Fruit fly (Drosophila melanogaster) whole organism, adult: ENCODE results near the gene CG15211.

Experiments used
- CG11617 ChIP-seq: fragments of 200-800 bp; sonication (Bioruptor generic); optimal IDR thresholded peaks from 2 replicates; lab custom pipeline; 2017; ENCODE audit warnings: mild to moderate bottlenecking, missing biosample characterization, missing genetic modification reagents, missing genetic modification characterization
- CG12768 ChIP-seq: fragments of 200-800 bp; sonication (Bioruptor generic); optimal IDR thresholded peaks from 2 replicates; lab custom pipeline; 2017; ENCODE audit warnings: missing biosample characterization, missing genetic modification characterization, mild to moderate bottlenecking, moderate library complexity, missing genetic modification reagents
- CG14711 ChIP-seq: fragments of 200-800 bp; sonication (Bioruptor generic); optimal IDR thresholded peaks from 2 replicates; lab custom pipeline; 2018; ENCODE audit warnings: missing biosample characterization, mild to moderate bottlenecking, missing genetic modification characterization, moderate library complexity
- CG1620 ChIP-seq: fragments of 200-800 bp; sonication (Bioruptor generic); optimal IDR thresholded peaks from 2 replicates; lab custom pipeline; 2016; ENCODE audit warnings: missing biosample characterization, missing genetic modification characterization
- CG33017 ChIP-seq: fragments of 200-800 bp; sonication (Bioruptor generic); optimal IDR thresholded peaks from 2 replicates; lab custom pipeline; 2018; ENCODE audit warnings: missing biosample characterization, mild to moderate bottlenecking, missing genetic modification characterization, moderate library complexity
- CG5204 ChIP-seq: fragments of 200-800 bp; sonication (Bioruptor generic); optimal IDR thresholded peaks from 2 replicates; lab custom pipeline; 2016; ENCODE audit warnings: missing biosample characterization, missing genetic modification characterization
- CG7045 ChIP-seq: fragments of 200-800 bp; sonication (Bioruptor generic); optimal IDR thresholded peaks from 2 replicates; lab custom pipeline; 2017; ENCODE audit warnings: missing biosample characterization, mild to moderate bottlenecking, missing genetic modification characterization
- CG7101 ChIP-seq: fragments of 200-800 bp; sonication (Bioruptor generic); optimal IDR thresholded peaks from 2 replicates; lab custom pipeline; 2018; ENCODE audit warnings: missing biosample characterization, mild to moderate bottlenecking, missing genetic modification characterization, moderate library complexity
- Clk ChIP-seq: fragments of 200-800 bp; sonication (Bioruptor generic); optimal IDR thresholded peaks from 2 replicates; lab custom pipeline; 2017; ENCODE audit warnings: missing biosample characterization, missing genetic modification characterization
- Crg-1 ChIP-seq: fragments of 200-800 bp; sonication (Bioruptor generic); optimal IDR thresholded peaks from 2 replicates; lab custom pipeline; 2016; ENCODE audit warnings: missing biosample characterization, missing genetic modification characterization
- Hr96 ChIP-seq: fragments of 200-800 bp; sonication (Bioruptor generic); optimal IDR thresholded peaks from 2 replicates; lab custom pipeline; 2016; ENCODE audit warnings: missing biosample characterization, missing genetic modification characterization
- Mnt ChIP-seq: fragments of 200-800 bp; sonication (Bioruptor generic); optimal IDR thresholded peaks from 2 replicates; lab custom pipeline; 2016; ENCODE audit warnings: missing biosample characterization, mild to moderate bottlenecking, missing genetic modification characterization
- bab1 ChIP-seq: fragments of 200-800 bp; sonication (Bioruptor generic); optimal IDR thresholded peaks from 3 replicates; lab custom pipeline; 2019; ENCODE audit warnings: missing biosample characterization, mild to moderate bottlenecking, missing genetic modification characterization, moderate library complexity
- cic ChIP-seq: fragments of 200-800 bp; sonication (Bioruptor generic); optimal IDR thresholded peaks from 2 replicates; lab custom pipeline; 2017; ENCODE audit warnings: missing biosample characterization, mild to moderate bottlenecking, missing genetic modification characterization, moderate library complexity
- cnc ChIP-seq, 2 experiments: fragments of >200 bp; optimal IDR thresholded peaks; 2 replicates each; lab custom pipeline; 2017
- kay ChIP-seq: fragments of 200-800 bp; sonication (Bioruptor generic); peaks from one replicate; lab custom pipeline; 2016; ENCODE audit warnings: missing biosample characterization, missing genetic modification characterization, borderline replicate concordance
- ovo ChIP-seq: fragments of 200-800 bp; sonication (Bioruptor generic); optimal IDR thresholded peaks from 2 replicates; lab custom pipeline; 2016; ENCODE audit warnings: missing biosample characterization, missing genetic modification characterization
- pad ChIP-seq: fragments of 200-800 bp; sonication (Bioruptor generic); optimal IDR thresholded peaks from 3 replicates; lab custom pipeline; 2017; ENCODE audit warnings: missing biosample characterization, missing genetic modification characterization, mild to moderate bottlenecking, moderate library complexity, missing genetic modification reagents
- tj ChIP-seq: fragments of 200-800 bp; sonication (Bioruptor generic); optimal IDR thresholded peaks from 3 replicates; lab custom pipeline; 2017; ENCODE audit warnings: missing biosample characterization, mild to moderate bottlenecking, missing genetic modification characterization, moderate library complexity
- toe ChIP-seq: fragments of 200-800 bp; sonication (Bioruptor generic); optimal IDR thresholded peaks from 2 replicates; lab custom pipeline; 2016; ENCODE audit warnings: missing biosample characterization, missing genetic modification characterization

Gene CG15211

dm6 chrX:10820741-10821140, 48.4 kb downstream of the CG15211 start:
- TF ChIP-seq CG7101 (tag; lab: Kevin White, UChicago) (no peak), cnc (optimal IDR thresholded peaks at IDR 0.05; lab: Kevin White, UChicago) (no peak), pad (GFP tag; lab: Kevin White, UChicago) (no peak), Clk (no peak), CG7045 (GFP tag; lab: Kevin White, UChicago) (no peak), Hr96 (GFP tag; lab: Kevin White, UChicago) (no peak), CG1620 (no peak), tj (GFP tag; lab: Kevin White, UChicago) (no peak), ovo (GFP tag; lab: Kevin White, UChicago) (no peak), Mnt (GFP tag; lab: Kevin White, UChicago) (no peak), toe (GFP tag; lab: Kevin White, UChicago) (no peak), CG11617 (GFP tag; lab: Kevin White, UChicago) (no peak), kay (no peak), CG5204 (GFP tag; lab: Kevin White, UChicago) (no peak), CG14711 (tag; lab: Kevin White, UChicago) (no peak), Crg-1 (GFP tag; lab: Kevin White, UChicago) (no peak), cic (no peak)

DNA sequence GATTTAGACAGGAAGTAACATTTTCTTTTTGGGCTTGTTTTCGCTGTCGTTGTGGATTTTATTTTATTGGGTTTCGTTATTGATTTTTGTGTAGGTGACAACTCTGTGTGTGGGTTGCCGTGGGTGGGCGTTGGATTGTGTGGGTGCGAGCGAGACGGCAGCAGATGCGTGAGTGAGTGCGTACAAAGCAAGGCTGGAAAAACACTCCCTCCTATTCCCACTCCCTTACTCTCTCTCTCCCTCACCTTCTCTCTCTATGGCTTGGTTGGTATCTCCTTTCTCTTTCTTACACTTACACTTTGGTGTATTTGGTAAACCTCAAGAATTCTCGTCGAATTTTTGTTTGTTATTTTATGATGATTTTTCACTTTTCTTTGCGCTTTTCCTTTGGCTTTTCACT, 49.8 kb downstream of the CG15211 start:
- no peak for TF ChIP-seq toe (GFP tag; lab: Kevin White, UChicago)
- TF ChIP-seq CG14711 (tag; lab: Kevin White, UChicago) = peak; percentile 27

DNA sequence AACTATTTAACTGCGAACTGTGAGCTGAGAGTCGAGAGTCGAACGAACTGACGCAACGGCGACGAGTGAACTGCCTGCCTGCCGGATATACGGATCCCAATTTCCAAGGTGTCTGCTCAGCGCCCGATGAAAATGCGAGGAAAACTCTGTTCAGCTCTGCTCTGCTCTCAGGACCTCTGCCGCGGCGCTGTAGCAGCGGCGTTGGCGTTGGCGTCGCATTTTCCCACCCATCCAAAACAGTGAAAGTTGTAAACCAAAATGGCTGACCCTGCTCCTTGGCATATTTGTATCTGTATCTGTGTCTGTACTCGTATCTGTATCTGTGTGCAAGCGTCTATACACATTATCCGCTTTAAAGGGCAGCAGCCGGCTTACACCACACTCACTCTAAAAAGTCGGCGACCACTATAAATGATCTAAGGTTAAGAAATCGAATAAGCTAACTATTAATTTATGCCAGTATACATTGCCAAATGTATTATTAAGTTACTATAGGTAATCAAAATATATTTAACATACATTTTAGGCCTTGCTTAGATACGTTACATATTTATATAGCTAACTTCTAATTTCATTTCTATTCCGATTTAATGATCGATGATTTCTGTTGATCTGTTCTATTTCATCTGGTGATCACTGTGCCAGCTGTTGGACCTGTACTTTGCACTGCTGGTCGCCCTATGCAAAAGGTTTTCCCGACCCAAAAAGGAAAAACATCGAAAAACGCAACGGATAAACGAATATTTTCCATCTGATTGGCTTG, 50.5 kb downstream of the CG15211 start:
- no peak for TF ChIP-seq Mnt (GFP tag; lab: Kevin White, UChicago)
- TF ChIP-seq cnc (optimal IDR thresholded peaks at IDR 0.05; lab: Kevin White, UChicago) = no peak
- no peak for TF ChIP-seq CG1620
- no peak for TF ChIP-seq ovo (GFP tag; lab: Kevin White, UChicago)
- TF ChIP-seq cic = no peak
- no peak for TF ChIP-seq Hr96 (GFP tag; lab: Kevin White, UChicago)
- no peak for TF ChIP-seq CG33017 (tag; lab: Kevin White, UChicago)
- no peak for TF ChIP-seq CG7045 (GFP tag; lab: Kevin White, UChicago)
- TF ChIP-seq bab1 (GFP tag; lab: Kevin White, UChicago) = no peak
- TF ChIP-seq CG5204 (GFP tag; lab: Kevin White, UChicago) = no peak
- TF ChIP-seq pad (GFP tag; lab: Kevin White, UChicago) = no peak
- TF ChIP-seq CG7101 (tag; lab: Kevin White, UChicago) = no peak
- no peak for TF ChIP-seq Clk
- no peak for TF ChIP-seq CG14711 (tag; lab: Kevin White, UChicago)
- no peak for TF ChIP-seq CG11617 (GFP tag; lab: Kevin White, UChicago)

- TF ChIP-seq bab1 (GFP tag; lab: Kevin White, UChicago) (no peak), Mnt (GFP tag; lab: Kevin White, UChicago) (no peak), ovo (GFP tag; lab: Kevin White, UChicago) (no peak), kay (no peak), CG1620 (no peak), Clk (no peak), CG7045 (GFP tag; lab: Kevin White, UChicago) (no peak), cic (no peak), CG14711 (tag; lab: Kevin White, UChicago) (no peak), toe (GFP tag; lab: Kevin White, UChicago) (no peak), CG5204 (GFP tag; lab: Kevin White, UChicago) (no peak), CG12768 (GFP tag; lab: Kevin White, UChicago) (no peak), pad (GFP tag; lab: Kevin White, UChicago) (no peak)
Observed at dm6 chrX:10823441-10823818, 51.1 kb downstream of the CG15211 start.

- TF ChIP-seq CG7045 (GFP tag; lab: Kevin White, UChicago) = no peak
- TF ChIP-seq CG14711 (tag; lab: Kevin White, UChicago) = no peak
- no peak for TF ChIP-seq CG1620
- TF ChIP-seq cnc (optimal IDR thresholded peaks at IDR 0.05; lab: Kevin White, UChicago) = no peak
- TF ChIP-seq pad (GFP tag; lab: Kevin White, UChicago) = no peak
- TF ChIP-seq CG11617 (GFP tag; lab: Kevin White, UChicago) = no peak
- no peak for TF ChIP-seq CG7101 (tag; lab: Kevin White, UChicago)
- TF ChIP-seq toe (GFP tag; lab: Kevin White, UChicago) = no peak
- no peak for TF ChIP-seq cic
- TF ChIP-seq tj (GFP tag; lab: Kevin White, UChicago) = no peak
- no peak for TF ChIP-seq Crg-1 (GFP tag; lab: Kevin White, UChicago)
- no peak for TF ChIP-seq Mnt (GFP tag; lab: Kevin White, UChicago)
- TF ChIP-seq CG5204 (GFP tag; lab: Kevin White, UChicago) = no peak
- TF ChIP-seq ovo (GFP tag; lab: Kevin White, UChicago) = no peak
- TF ChIP-seq Clk = no peak
- no peak for TF ChIP-seq bab1 (GFP tag; lab: Kevin White, UChicago)
- no peak for TF ChIP-seq kay
- no peak for TF ChIP-seq CG12768 (GFP tag; lab: Kevin White, UChicago)
- TF ChIP-seq Hr96 (GFP tag; lab: Kevin White, UChicago) = no peak
- TF ChIP-seq CG33017 (tag; lab: Kevin White, UChicago) = no peak
Observed at dm6 chrX:10824227-10824702, 51.9 kb downstream of the CG15211 start, which contains the start of gene Imp. Gene Imp (minus strand): TSS chrX:10824277.
